Worm (Caenorhabditis elegans) whole organism, L1 larva: ENCODE results near the gene ins-4.

Source experiments
- ceh-82 ChIP-seq, 3 experiments: fragments of 150-350 bp in 1 of 3; sonication (generic microtip) in 2 of 3; optimal IDR thresholded peaks; 2 replicates each; lab custom pipeline; 2014 to 2017; ENCODE audit warnings: missing biosample characterization in 3 of 3, missing genetic modification characterization in 3 of 3
- lsy-2 ChIP-seq, 2 experiments: fragments of 150-350 bp; optimal IDR thresholded peaks; 2 replicates each; lab custom pipeline; 2014; ENCODE audit warnings: missing biosample characterization in 2 of 2, missing genetic modification characterization in 2 of 2

- no peak for TF ChIP-seq lsy-2 (tag; optimal IDR thresholded peaks at IDR 0.05; lab: Kevin White, UChicago)
- no peak for TF ChIP-seq ceh-82 (tag; optimal IDR thresholded peaks at IDR 0.05; lab: Kevin White, UChicago)
Measured at ce11 chrII:6020353-6020752, 24.2 kb downstream of the ins-4 start, which contains the start of gene ZK84.1.
